Fruit fly (Drosophila melanogaster) Kc167 (cell line): ENCODE results near the gene zye.

ENCODE experiments used
- Myc ChIP-seq: fragments of >200 bp; optimal IDR thresholded peaks from 2 replicates; lab custom pipeline; 2017; ENCODE audit warnings: missing external identifiers
- h ChIP-seq: fragments of >200 bp; optimal IDR thresholded peaks from 3 replicates; lab custom pipeline; 2018; ENCODE audit warnings: missing external identifiers
- psq ChIP-seq: fragments of >200 bp; optimal IDR thresholded peaks from 2 replicates; lab custom pipeline; 2017; ENCODE audit warnings: missing external identifiers
- ttk ChIP-seq: sonication (Bioruptor generic); optimal IDR thresholded peaks from 2 replicates; lab custom pipeline; 2017; ENCODE audit warnings: missing external identifiers

DNA sequence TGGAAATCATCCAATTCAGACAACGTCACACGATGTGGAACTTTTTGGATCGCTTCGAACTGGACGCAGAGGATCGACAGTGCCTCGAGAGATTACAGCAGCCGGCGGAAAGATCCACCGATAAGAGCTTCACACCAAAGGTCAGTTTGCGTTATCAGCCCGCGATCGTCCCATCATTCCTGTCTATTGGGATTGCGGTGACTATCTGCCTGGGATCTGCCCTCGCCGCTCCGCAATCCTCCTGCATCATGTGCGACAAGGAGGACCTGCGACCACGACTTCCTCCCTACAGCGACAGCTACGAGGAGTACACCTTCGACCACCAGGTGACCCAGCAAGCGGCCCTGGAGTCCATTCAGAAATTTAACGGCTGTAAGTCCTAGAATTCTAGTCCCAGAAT is 32.6 kb downstream of the zye start:
- TF ChIP-seq Myc (lab: Kevin White, UChicago), result no peak
- TF ChIP-seq ttk, result no peak
- TF ChIP-seq psq (lab: Kevin White, UChicago), result no peak
- no peak for TF ChIP-seq h (lab: Kevin White, UChicago)
